Worm (Caenorhabditis elegans) whole organism, L1 larva: Measurements from ENCODE around the gene hda-2.
A peak's percentile ranks its signal among the peaks of the same experiment; 100 is the strongest.

ENCODE experiments used
- elt-3 ChIP-seq, 6 experiments: fragments of 150-350 bp in 1 of 6; sonication (generic microtip); optimal IDR thresholded peaks; 2 replicates each; lab custom pipeline; 2017 to 2018; ENCODE audit warnings: missing biosample characterization in 6 of 6, missing genetic modification characterization in 6 of 6, inconsistent platforms in 1 of 6
- lin-39 ChIP-seq: fragments of 150-350 bp; optimal IDR thresholded peaks from 2 replicates; lab custom pipeline; 2014; ENCODE audit warnings: missing biosample characterization, missing genetic modification reagents, missing genetic modification characterization
- nhr-47 ChIP-seq: sonication (generic microtip); optimal IDR thresholded peaks from 2 replicates; lab custom pipeline; 2016; ENCODE audit warnings: mild to moderate bottlenecking, missing genetic modification characterization, moderate library complexity, missing compliant biosample characterization
- nhr-76 ChIP-seq: sonication (generic microtip); optimal IDR thresholded peaks from 2 replicates; lab custom pipeline; 2017; ENCODE audit warnings: missing biosample characterization, missing genetic modification characterization
- pqm-1 ChIP-seq: sonication (generic microtip); optimal IDR thresholded peaks from 3 replicates; lab custom pipeline; 2017; ENCODE audit warnings: missing biosample characterization, missing genetic modification characterization
- skn-1 ChIP-seq: fragments of 150-350 bp; optimal IDR thresholded peaks from 2 replicates; lab custom pipeline; 2014; ENCODE audit warnings: missing biosample characterization, missing genetic modification characterization
- snpc-4 ChIP-seq: fragments of 150-350 bp; optimal IDR thresholded peaks from 2 replicates; lab custom pipeline; 2014; ENCODE audit warnings: missing biosample characterization, missing genetic modification characterization
- tbx-2 ChIP-seq: sonication (generic microtip); optimal IDR thresholded peaks from 2 replicates; lab custom pipeline; 2016; ENCODE audit warnings: missing genetic modification characterization, missing compliant biosample characterization
- xbp-1 ChIP-seq: sonication (generic microtip); optimal IDR thresholded peaks from 2 replicates; lab custom pipeline; 2016; ENCODE audit warnings: missing genetic modification characterization, missing compliant biosample characterization
- ztf-4 ChIP-seq: fragments of 150-350 bp; optimal IDR thresholded peaks from 2 replicates; lab custom pipeline; 2014; ENCODE audit warnings: missing biosample characterization, missing genetic modification characterization

DNA sequence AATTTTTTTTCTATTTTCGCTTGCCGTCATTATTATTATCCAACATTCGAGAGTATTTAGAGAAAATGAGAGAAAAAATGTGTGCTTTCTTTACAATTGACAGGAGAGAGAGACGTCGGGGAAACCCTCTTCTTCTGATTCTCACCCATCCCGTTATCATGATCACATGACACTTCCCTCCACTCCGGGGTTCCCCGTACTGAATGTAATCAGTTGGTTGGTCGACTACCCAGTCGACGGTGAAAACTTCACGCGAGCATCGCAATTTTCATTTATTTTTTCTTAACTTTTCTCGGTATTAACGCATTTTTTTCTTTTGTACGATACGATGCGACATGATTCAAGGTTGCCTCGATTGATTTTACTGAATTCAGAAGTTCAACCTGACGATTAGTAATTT lies 6.2 kb downstream of the hda-2 start:
- no peak for TF ChIP-seq pqm-1
- no peak for TF ChIP-seq snpc-4 (tag; lab: Kevin White, UChicago)
- TF ChIP-seq nhr-76, result no peak
- peak in 3 of 6 experiments; percentile 51 to 69 (median 67) for TF ChIP-seq elt-3 (tag; optimal IDR thresholded peaks at IDR 0.05; lab: Kevin White, UChicago)
- no peak for TF ChIP-seq lin-39
- peak; percentile 4 for TF ChIP-seq ztf-4 (tag; lab: Kevin White, UChicago)
- no peak for TF ChIP-seq xbp-1 (tag; lab: Kevin White, UChicago)
- TF ChIP-seq tbx-2 (tag; lab: Kevin White, UChicago), result peak; percentile 29
- TF ChIP-seq nhr-47, result peak; percentile 35
- TF ChIP-seq skn-1 (tag; lab: Kevin White, UChicago), result peak; percentile 52
